Worm (Caenorhabditis elegans): ENCODE measurements around the gene K09F6.11.

ce11 chrII:2279839-2280238, at the start of gene K09F6.11:
- TF ChIP-seq him-1 (tag; optimal IDR thresholded peaks at IDR 0.05) (no peak), dao-5 (tag; optimal IDR thresholded peaks at IDR 0.05) (no peak), W03F9.2 (tag; optimal IDR thresholded peaks at IDR 0.05) (no peak)
